Worm (Caenorhabditis elegans): ENCODE results near the gene npr-21.

DNA sequence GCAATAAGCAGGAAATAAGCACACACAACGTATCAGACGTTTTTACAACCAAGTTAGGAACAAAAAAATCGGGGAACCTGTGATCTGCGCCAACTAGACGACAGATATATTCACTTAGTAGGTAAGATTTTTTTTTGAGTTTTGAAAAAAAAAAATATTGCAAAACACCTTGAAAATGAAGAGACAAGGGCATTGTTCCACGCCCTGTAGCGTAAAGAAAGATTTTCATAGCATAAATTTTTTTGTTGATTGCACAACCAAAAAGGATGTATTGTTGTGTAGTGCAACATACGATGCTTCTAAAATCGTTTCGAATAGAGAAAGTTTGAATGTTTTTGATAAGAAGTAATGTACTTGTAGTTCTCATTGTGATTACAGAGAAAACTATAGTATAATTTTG, 22.4 kb upstream of the npr-21 start:
- TF ChIP-seq pha-4 (tag; optimal IDR thresholded peaks at IDR 0.05) = no peak
- no peak for TF ChIP-seq lin-11 (tag; optimal IDR thresholded peaks at IDR 0.05)
- no peak for TF ChIP-seq pag-3 (tag; optimal IDR thresholded peaks at IDR 0.05; ENCODE audit: borderline replicate concordance)
